Worm (Caenorhabditis elegans) whole organism, L1 larva: Measurements from ENCODE around the gene R01H10.4.
"Not testable (repeated sequence)": the region's sequence is repeated elsewhere in the genome, so short reads cannot be mapped to it uniquely, and the experiment has no call there.

Experiments used
- F16B12.6 ChIP-seq: fragments of 150-350 bp; optimal IDR thresholded peaks from 2 replicates; lab custom pipeline; 2014; ENCODE audit warnings: missing biosample characterization, missing genetic modification characterization
- Y116A8C.19 ChIP-seq: sonication (generic microtip); optimal IDR thresholded peaks from 2 replicates; lab custom pipeline; 2016; ENCODE audit warnings: missing compliant biosample characterization, missing genetic modification characterization, borderline replicate concordance
- alr-1 ChIP-seq: fragments of 200-800 bp; sonication (Bioruptor generic); optimal IDR thresholded peaks from 2 replicates; lab custom pipeline; 2018; ENCODE audit warnings: borderline replicate concordance, mild to moderate bottlenecking, missing genetic modification characterization, missing compliant biosample characterization
- ama-1 ChIP-seq: fragments of 150-350 bp; optimal IDR thresholded peaks from 2 replicates; lab custom pipeline; 2014
- blmp-1 ChIP-seq: fragments of 150-350 bp; optimal IDR thresholded peaks from 2 replicates; lab custom pipeline; 2014; ENCODE audit warnings: missing biosample characterization, missing genetic modification characterization
- ceh-63 ChIP-seq: fragments of 200-800 bp; sonication (Bioruptor generic); optimal IDR thresholded peaks from 2 replicates; lab custom pipeline; 2018; ENCODE audit warnings: mild to moderate bottlenecking, missing genetic modification characterization, missing compliant biosample characterization
- ceh-82 ChIP-seq, 3 experiments: fragments of 150-350 bp in 1 of 3; sonication (generic microtip) in 2 of 3; optimal IDR thresholded peaks; 2 replicates each; lab custom pipeline; 2014 to 2017; ENCODE audit warnings: missing biosample characterization in 3 of 3, missing genetic modification characterization in 3 of 3
- dsc-1 ChIP-seq: sonication (generic microtip); optimal IDR thresholded peaks from 2 replicates; lab custom pipeline; 2016; ENCODE audit warnings: mild to moderate bottlenecking, missing genetic modification characterization, missing compliant biosample characterization
- elt-3 ChIP-seq, 6 experiments: fragments of 150-350 bp in 1 of 6; sonication (generic microtip); optimal IDR thresholded peaks; 2 replicates each; lab custom pipeline; 2017 to 2018; ENCODE audit warnings: missing biosample characterization in 6 of 6, missing genetic modification characterization in 6 of 6, inconsistent platforms in 1 of 6
- grh-1 ChIP-seq: fragments of 200-800 bp; sonication (Bioruptor generic); IDR thresholded peaks from 2 replicates; pipeline ENCODE4 v1.3.6; 2022; ENCODE audit warnings: missing genetic modification reagents, missing genetic modification characterization, missing compliant biosample characterization
- isw-1 ChIP-seq: fragments of 200-800 bp; sonication (Bioruptor generic); IDR thresholded peaks from 2 replicates; pipeline ENCODE4 v1.3.6; 2022; ENCODE audit warnings: missing genetic modification characterization, missing compliant biosample characterization
- jun-1 ChIP-seq: fragments of 150-350 bp; optimal IDR thresholded peaks from 2 replicates; lab custom pipeline; 2014; ENCODE audit warnings: missing biosample characterization, missing genetic modification reagents, missing genetic modification characterization
- lin-14 ChIP-seq: fragments of 200-800 bp; sonication (Bioruptor generic); optimal IDR thresholded peaks from 2 replicates; lab custom pipeline; 2018; ENCODE audit warnings: mild to moderate bottlenecking, missing genetic modification characterization, moderate library complexity, missing compliant biosample characterization
- lin-15B ChIP-seq: fragments of 150-350 bp; sonication (generic microtip); optimal IDR thresholded peaks from 3 replicates; lab custom pipeline; 2014; ENCODE audit warnings: missing biosample characterization, missing genetic modification characterization
- lin-35 ChIP-seq, 2 experiments: fragments of 150-350 bp; optimal IDR thresholded peaks; 2 replicates each; lab custom pipeline; 2014; ENCODE audit warnings: missing biosample characterization in 2 of 2, missing genetic modification characterization in 2 of 2, missing genetic modification reagents in 2 of 2
- lir-3 ChIP-seq: sonication (generic microtip); optimal IDR thresholded peaks from 2 replicates; lab custom pipeline; 2016; ENCODE audit warnings: mild to moderate bottlenecking, missing genetic modification characterization, moderate library complexity, missing compliant biosample characterization; ENCODE audit not compliant: poor library complexity
- mdl-1 ChIP-seq, 2 experiments: fragments of 150-350 bp; optimal IDR thresholded peaks; 2 replicates each; lab custom pipeline; 2014 to 2017; ENCODE audit warnings: missing biosample characterization in 2 of 2, missing genetic modification characterization in 2 of 2, inconsistent platforms in 1 of 2
- mef-2 ChIP-seq: fragments of 150-350 bp; optimal IDR thresholded peaks from 2 replicates; lab custom pipeline; 2014; ENCODE audit warnings: missing biosample characterization, missing genetic modification characterization
- nhr-12 ChIP-seq: sonication (generic microtip); optimal IDR thresholded peaks from 2 replicates; lab custom pipeline; 2017; ENCODE audit warnings: missing biosample characterization, missing genetic modification characterization
- nhr-19 ChIP-seq: fragments of 200-800 bp; sonication (Bioruptor generic); conservative IDR thresholded peaks from 2 replicates; pipeline ENCODE4 v1.3.6; 2022; ENCODE audit warnings: missing genetic modification characterization, missing compliant biosample characterization
- nhr-20 ChIP-seq: sonication (generic microtip); optimal IDR thresholded peaks from 2 replicates; lab custom pipeline; 2016; ENCODE audit warnings: mild to moderate bottlenecking, missing genetic modification characterization, missing compliant biosample characterization
- nhr-28 ChIP-seq: fragments of 150-350 bp; optimal IDR thresholded peaks from 2 replicates; lab custom pipeline; 2014; ENCODE audit warnings: missing biosample characterization, missing genetic modification characterization
- nhr-71 ChIP-seq: sonication (generic microtip); optimal IDR thresholded peaks from 2 replicates; lab custom pipeline; 2016; ENCODE audit warnings: mild to moderate bottlenecking, missing genetic modification characterization, moderate library complexity, missing compliant biosample characterization
- nhr-85 ChIP-seq: sonication (generic microtip); peaks from one replicate; lab custom pipeline; 2016; ENCODE audit warnings: missing genetic modification characterization, inconsistent platforms, missing compliant biosample characterization
- nhr-90 ChIP-seq: sonication (generic microtip); optimal IDR thresholded peaks from 2 replicates; lab custom pipeline; 2016; ENCODE audit warnings: mild to moderate bottlenecking, missing genetic modification characterization, missing compliant biosample characterization; ENCODE audit not compliant: poor library complexity
- rnt-1 ChIP-seq: sonication (generic microtip); optimal IDR thresholded peaks from 2 replicates; lab custom pipeline; 2016; ENCODE audit warnings: mild to moderate bottlenecking, missing genetic modification characterization, moderate library complexity, missing compliant biosample characterization
- snu-23 ChIP-seq: sonication (generic microtip); optimal IDR thresholded peaks from 2 replicates; lab custom pipeline; 2016; ENCODE audit warnings: missing genetic modification characterization, missing compliant biosample characterization
- sox-4 ChIP-seq: sonication (generic microtip); optimal IDR thresholded peaks from 2 replicates; lab custom pipeline; 2016; ENCODE audit warnings: missing genetic modification characterization, missing compliant biosample characterization
- tbx-2 ChIP-seq: sonication (generic microtip); optimal IDR thresholded peaks from 2 replicates; lab custom pipeline; 2016; ENCODE audit warnings: missing genetic modification characterization, missing compliant biosample characterization
- unc-62 ChIP-seq: fragments of 150-350 bp; optimal IDR thresholded peaks from 2 replicates; lab custom pipeline; 2014; ENCODE audit warnings: missing biosample characterization, missing genetic modification reagents, missing genetic modification characterization
- ztf-4 ChIP-seq: fragments of 150-350 bp; optimal IDR thresholded peaks from 2 replicates; lab custom pipeline; 2014; ENCODE audit warnings: missing biosample characterization, missing genetic modification characterization

R01H10.4 gene

DNA sequence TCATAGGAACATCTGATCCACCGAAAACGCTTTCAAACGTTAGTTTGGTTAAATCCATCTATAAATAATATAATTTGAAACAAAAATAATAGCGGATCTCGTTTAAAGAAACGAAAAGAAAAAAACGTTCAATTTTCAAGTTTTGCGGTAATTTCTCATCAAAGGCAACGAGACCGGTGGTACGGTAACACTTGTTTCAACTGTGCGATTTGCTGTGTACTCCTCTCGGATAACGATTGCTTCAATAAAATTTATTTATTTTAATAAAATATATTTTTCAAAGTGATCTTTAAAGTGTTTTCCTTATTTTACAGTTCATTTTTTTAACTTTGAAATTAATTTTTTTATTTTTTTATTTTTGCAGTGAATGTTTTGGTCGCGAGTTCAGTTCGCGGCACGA, 36.0 kb upstream of the R01H10.4 start, which contains the start of the genes rde-4 and cox-14 (continued):
- TF ChIP-seq lin-15B (peak; percentile 89), ceh-82 (tag; optimal IDR thresholded peaks at IDR 0.05; lab: Kevin White, UChicago) (peak; percentile 59 to 85 (median 68)), ama-1 (peak; percentile 58), dsc-1 (peak; percentile 78), Y116A8C.19 (tag; lab: Kevin White, UChicago) (no peak), isw-1 (GFP tag; lab: Robert Waterston, UW) (no peak), alr-1 (tag; lab: Kevin White, UChicago) (no peak), F16B12.6 (tag; lab: Kevin White, UChicago) (peak; percentile 53), rnt-1 (tag; lab: Kevin White, UChicago) (no peak)

DNA sequence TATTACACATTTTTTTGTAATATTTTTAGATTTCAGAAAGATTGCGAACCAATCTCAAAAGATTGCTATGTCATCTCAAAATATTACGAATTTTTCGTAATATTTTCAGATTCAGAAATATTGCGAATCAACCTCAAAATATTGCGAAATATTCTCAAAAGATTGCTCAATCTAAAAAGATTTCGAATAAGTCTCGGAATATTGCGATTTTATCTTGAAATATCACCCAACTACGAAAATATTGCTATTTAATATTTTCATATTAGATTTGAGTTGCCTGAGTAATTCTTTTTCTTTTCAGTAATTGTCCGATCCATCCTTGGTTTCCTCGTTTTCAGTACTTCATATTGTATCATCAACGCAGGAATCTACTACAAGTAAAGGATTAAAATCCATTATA, 32.8 kb upstream of the R01H10.4 start, which contains the start of gene Y70G10A.4:
Gene Y70G10A.4 (plus strand): TSS at position 301 of the 400 bp plus-strand sequence.
- TF ChIP-seq mef-2 (tag; lab: Kevin White, UChicago); isw-1 (GFP tag; lab: Robert Waterston, UW); tbx-2 (tag; lab: Kevin White, UChicago): not testable (repeated sequence)

DNA sequence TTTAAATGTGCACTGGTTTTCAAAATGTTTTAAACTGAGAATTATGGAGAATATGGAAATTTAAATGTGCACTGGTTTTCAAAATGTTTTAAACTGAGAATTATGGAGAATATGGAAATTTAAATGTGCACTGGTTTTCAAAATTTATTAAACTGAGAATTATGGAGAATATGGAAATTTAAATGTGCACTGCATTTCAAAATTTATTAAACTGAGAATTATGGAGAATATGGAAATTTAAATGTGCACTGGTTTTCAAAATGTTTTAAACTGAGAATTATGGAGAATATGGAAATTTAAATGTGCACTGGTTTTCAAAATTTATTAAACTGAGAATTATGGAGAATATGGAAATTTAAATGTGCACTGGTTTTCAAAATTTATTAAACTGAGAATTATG, 29.6 kb upstream of the R01H10.4 start:
- TF ChIP-seq lir-3 (tag; lab: Kevin White, UChicago), result peak; percentile 79
- peak; percentile 47 for TF ChIP-seq nhr-28 (tag; lab: Kevin White, UChicago)

DNA sequence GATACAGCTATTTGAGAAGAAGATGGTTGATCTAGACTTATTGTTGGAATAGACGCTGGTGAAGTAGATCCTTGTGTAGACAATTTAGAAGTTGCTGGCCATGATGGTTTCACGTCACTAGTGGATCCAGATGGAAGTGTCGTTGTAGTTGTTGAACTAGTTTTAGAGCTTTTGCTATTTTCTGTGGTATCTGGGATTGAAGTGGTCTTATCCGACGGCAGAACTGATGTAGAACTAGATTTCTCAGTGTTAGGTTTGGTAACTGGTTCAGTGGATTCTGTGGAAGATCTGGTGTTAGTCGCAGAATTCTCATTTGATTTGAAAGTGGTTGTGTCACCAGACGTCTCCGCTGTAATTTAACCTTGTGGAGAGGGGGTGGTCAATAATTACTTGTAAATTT, 23.0 kb upstream of the R01H10.4 start:
- TF ChIP-seq mef-2 (tag; lab: Kevin White, UChicago), result no peak
- no peak for TF ChIP-seq lin-35 (GFP tag; optimal IDR thresholded peaks at IDR 0.05; lab: Kevin White, UChicago)
- no peak for TF ChIP-seq nhr-90 (tag; lab: Kevin White, UChicago)
- no peak for TF ChIP-seq ceh-63 (GFP tag; lab: Kevin White, UChicago)
- TF ChIP-seq ztf-4 (tag; lab: Kevin White, UChicago), result no peak

DNA sequence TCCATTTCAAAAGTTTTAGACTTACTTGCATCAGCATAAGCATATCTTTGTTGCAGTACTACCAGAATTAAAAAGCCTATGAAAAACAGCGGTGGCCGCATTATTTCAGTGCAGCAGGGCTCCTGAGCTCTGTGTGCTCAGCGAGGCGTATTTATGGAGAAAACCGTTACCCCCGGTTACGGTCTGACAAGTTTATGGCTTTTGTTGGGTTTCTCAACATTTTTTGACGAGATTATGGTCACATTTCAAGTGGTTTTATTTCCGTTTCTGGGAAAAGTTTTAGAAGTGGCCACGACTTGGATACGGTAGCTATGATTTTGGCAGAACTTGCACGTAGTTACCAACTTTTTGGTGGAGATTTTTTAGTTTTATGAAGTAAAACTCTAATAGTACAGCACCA, 20.6 kb upstream of the R01H10.4 start, which contains the start of gene paml-1:
Gene paml-1 (minus strand): TSS at position 101 of the 400 bp plus-strand sequence.
- TF ChIP-seq unc-62 (GFP tag; lab: Kevin White, UChicago) (no peak), nhr-85 (tag; lab: Kevin White, UChicago) (peak; percentile 40)
- TF ChIP-seq, all 84 proteins: peak for 1

DNA sequence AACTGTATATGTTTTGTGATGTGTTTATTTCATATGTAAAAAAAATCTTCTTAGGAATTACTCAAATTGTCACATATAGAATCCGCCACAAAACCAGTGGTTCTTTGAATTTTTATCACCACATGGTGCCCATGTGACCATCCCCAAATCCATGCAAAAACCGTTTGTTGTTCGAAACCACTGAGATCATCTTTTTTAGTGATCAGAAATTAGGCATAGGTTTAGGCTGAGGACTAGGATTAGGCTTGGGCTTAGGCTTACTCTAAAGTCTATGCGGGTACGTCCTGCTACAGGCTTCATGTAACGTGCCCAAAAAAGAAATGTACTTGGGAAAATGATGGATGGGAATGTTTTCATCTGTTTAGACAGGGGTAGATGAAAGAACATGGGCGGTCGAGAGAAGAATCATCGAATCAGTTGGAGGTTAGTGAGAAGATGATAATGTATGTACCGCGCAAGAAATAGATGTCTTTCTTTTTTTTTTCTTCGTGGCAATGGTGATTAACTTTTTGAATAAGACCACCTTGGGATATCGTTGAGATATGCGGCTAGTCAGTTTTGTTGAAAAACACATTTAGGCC, 18.2 kb upstream of the R01H10.4 start:
- no peak for TF ChIP-seq jun-1
- no peak for TF ChIP-seq sox-4 (tag; lab: Kevin White, UChicago)
- peak in 1 of 2 experiments; percentile 36 for TF ChIP-seq lin-35 (GFP tag; optimal IDR thresholded peaks at IDR 0.05; lab: Kevin White, UChicago)
- TF ChIP-seq isw-1 (GFP tag; lab: Robert Waterston, UW), result no peak
- TF ChIP-seq mdl-1 (tag; optimal IDR thresholded peaks at IDR 0.05; lab: Kevin White, UChicago), result peak in 1 of 2 experiments; percentile 15
- no peak for TF ChIP-seq nhr-12
- no peak for TF ChIP-seq grh-1 (GFP tag; lab: Robert Waterston, UW)
- peak in 2 of 6 experiments; percentile 19 to 79 for TF ChIP-seq elt-3 (tag; optimal IDR thresholded peaks at IDR 0.05; lab: Kevin White, UChicago)
- peak; percentile 52 for TF ChIP-seq nhr-85 (tag; lab: Kevin White, UChicago)
- peak; percentile 28; the same call in 1 of the 2 replicates for TF ChIP-seq nhr-19 (GFP tag; lab: Robert Waterston, UW)
- peak; percentile 39 for TF ChIP-seq snu-23 (GFP tag; lab: Kevin White, UChicago)
- peak; percentile 27 for TF ChIP-seq nhr-20 (tag; lab: Kevin White, UChicago)
- TF ChIP-seq nhr-90 (tag; lab: Kevin White, UChicago), result peak; percentile 27
- TF ChIP-seq blmp-1 (tag; lab: Kevin White, UChicago), result peak; percentile 62
- TF ChIP-seq nhr-71 (tag; lab: Kevin White, UChicago), result peak; percentile 37
- TF ChIP-seq lin-14 (GFP tag; lab: Kevin White, UChicago), result peak; percentile 51
